Fruit fly (Drosophila melanogaster) whole organism, embryonic: ENCODE measurements around the gene Dh44.

ENCODE experiments used
- Atf-2 ChIP-seq: fragments of 200-800 bp; sonication (Bioruptor generic); optimal IDR thresholded peaks from 2 replicates; lab custom pipeline; 2016; ENCODE audit warnings: missing biosample characterization, missing genetic modification characterization
- B-H1 ChIP-seq: fragments of 200-800 bp; sonication (Bioruptor generic); IDR thresholded peaks from 3 replicates; pipeline ENCODE4 v1.3.6; 2022; ENCODE audit warnings: missing biosample characterization, missing genetic modification characterization
- Bgb ChIP-seq: fragments of 200-800 bp; sonication (Bioruptor generic); IDR thresholded peaks from 2 replicates; pipeline ENCODE4 v1.3.6; 2022; ENCODE audit warnings: missing biosample characterization, missing genetic modification characterization; ENCODE audit not compliant: partially characterized antibody
- CG12391 ChIP-seq: fragments of 200-800 bp; sonication (Bioruptor generic); optimal IDR thresholded peaks from 3 replicates; lab custom pipeline; 2018; ENCODE audit warnings: missing biosample characterization, mild to moderate bottlenecking, missing genetic modification characterization, moderate library complexity
- CG14965 ChIP-seq: fragments of 200-800 bp; sonication (Bioruptor generic); optimal IDR thresholded peaks from 2 replicates; lab custom pipeline; 2016; ENCODE audit warnings: missing biosample characterization, missing genetic modification characterization, borderline replicate concordance
- CG1603 ChIP-seq: fragments of 200-800 bp; sonication (Bioruptor generic); optimal IDR thresholded peaks from 2 replicates; lab custom pipeline; 2019; ENCODE audit warnings: missing biosample characterization, mild to moderate bottlenecking, missing genetic modification characterization, moderate library complexity
- CG2202 ChIP-seq: fragments of 200-800 bp; sonication (Bioruptor generic); optimal IDR thresholded peaks from 2 replicates; lab custom pipeline; 2018; ENCODE audit warnings: missing biosample characterization, mild to moderate bottlenecking, missing genetic modification characterization
- CG30431 ChIP-seq: fragments of 200-800 bp; sonication (Bioruptor generic); optimal IDR thresholded peaks from 2 replicates; lab custom pipeline; 2017; ENCODE audit warnings: missing biosample characterization, missing genetic modification characterization
- CG4282 ChIP-seq: fragments of 200-800 bp; sonication (Bioruptor generic); optimal IDR thresholded peaks from 2 replicates; lab custom pipeline; 2016; ENCODE audit warnings: missing biosample characterization, missing genetic modification characterization
- CG4404 ChIP-seq: fragments of 200-800 bp; sonication (Bioruptor generic); IDR thresholded peaks from 2 replicates; pipeline ENCODE4 v1.3.6; 2022; ENCODE audit warnings: missing biosample characterization, missing genetic modification characterization
- CG5180 ChIP-seq: fragments of 200-800 bp; sonication (Bioruptor generic); optimal IDR thresholded peaks from 3 replicates; lab custom pipeline; 2017; ENCODE audit warnings: missing biosample characterization, missing genetic modification characterization, mild to moderate bottlenecking, moderate library complexity, missing genetic modification reagents
- CG6813 ChIP-seq: fragments of 200-800 bp; sonication (Bioruptor generic); optimal IDR thresholded peaks from 2 replicates; lab custom pipeline; 2017; ENCODE audit warnings: missing biosample characterization, missing genetic modification characterization, mild to moderate bottlenecking, moderate library complexity, missing genetic modification reagents
- CG7357 ChIP-seq: fragments of 200-800 bp; sonication (Bioruptor generic); IDR thresholded peaks from 3 replicates; pipeline ENCODE4 v1.3.6; 2022; ENCODE audit warnings: missing biosample characterization, missing genetic modification characterization
- CG7987 ChIP-seq: fragments of 200-800 bp; sonication (Bioruptor generic); optimal IDR thresholded peaks from 2 replicates; lab custom pipeline; 2018; ENCODE audit warnings: missing biosample characterization, mild to moderate bottlenecking, missing genetic modification characterization, moderate library complexity
- CG8089 ChIP-seq: fragments of 200-800 bp; sonication (Bioruptor generic); optimal IDR thresholded peaks from 3 replicates; lab custom pipeline; 2016; ENCODE audit warnings: missing biosample characterization, missing genetic modification characterization
- CG8290 ChIP-seq, 3 experiments: fragments of 200-800 bp; sonication (Bioruptor generic); optimal IDR thresholded peaks; 2 replicates each; lab custom pipeline; 2016 to 2019; ENCODE audit warnings: missing biosample characterization in 3 of 3, missing genetic modification characterization in 3 of 3, mild to moderate bottlenecking in 2 of 3, moderate library complexity in 1 of 3
- Dip3 ChIP-seq: fragments of 200-800 bp; sonication (Bioruptor generic); optimal IDR thresholded peaks from 3 replicates; lab custom pipeline; 2016; ENCODE audit warnings: missing biosample characterization, missing genetic modification characterization
- Drgx ChIP-seq: fragments of 200-800 bp; sonication (Bioruptor generic); IDR thresholded peaks from 2 replicates; pipeline ENCODE4 v1.3.6; 2022; ENCODE audit warnings: missing biosample characterization, missing genetic modification characterization
- E2f1 ChIP-seq: fragments of 200-800 bp; sonication (Bioruptor generic); IDR thresholded peaks from 2 replicates; pipeline ENCODE4 v1.3.6; 2022; ENCODE audit warnings: missing biosample characterization, missing genetic modification characterization
- Hand ChIP-seq: fragments of 200-800 bp; sonication (Bioruptor generic); optimal IDR thresholded peaks from 2 replicates; lab custom pipeline; 2017; ENCODE audit warnings: mild to moderate bottlenecking, missing biosample characterization, missing genetic modification reagents, missing genetic modification characterization
- Spps ChIP-seq: fragments of 200-800 bp; sonication (Bioruptor generic); optimal IDR thresholded peaks from 2 replicates; lab custom pipeline; 2018; ENCODE audit warnings: missing biosample characterization, mild to moderate bottlenecking, missing genetic modification characterization
- Ssrp ChIP-seq: fragments of 200-800 bp; sonication (Bioruptor generic); optimal IDR thresholded peaks from 2 replicates; lab custom pipeline; 2018; ENCODE audit warnings: missing biosample characterization, mild to moderate bottlenecking, missing genetic modification characterization, moderate library complexity
- Tbp ChIP-seq: fragments of >200 bp; optimal IDR thresholded peaks from 2 replicates; lab custom pipeline; 2018; ENCODE audit warnings: missing biosample characterization, missing genetic modification characterization
- Trl ChIP-seq, 3 experiments: fragments of >200 bp in 2 of 3; fragments of 200-800 bp in 1 of 3; sonication (Bioruptor generic) in 1 of 3; optimal IDR thresholded peaks; 2 replicates in 1 of 3; 3 replicates in 2 of 3; lab custom pipeline; 2016 to 2017; ENCODE audit warnings: missing biosample characterization in 1 of 3, missing genetic modification characterization in 1 of 3
- Xbp1 ChIP-seq: fragments of 200-800 bp; sonication (Bioruptor generic); optimal IDR thresholded peaks from 3 replicates; lab custom pipeline; 2016; ENCODE audit warnings: missing biosample characterization, mild to moderate bottlenecking, missing genetic modification characterization
- ara ChIP-seq: fragments of 200-800 bp; sonication (Bioruptor generic); IDR thresholded peaks from 2 replicates; pipeline ENCODE4 v1.3.6; 2022; ENCODE audit warnings: missing biosample characterization, missing genetic modification characterization
- az2 ChIP-seq: fragments of 200-800 bp; sonication (Bioruptor generic); optimal IDR thresholded peaks from 3 replicates; lab custom pipeline; 2016; ENCODE audit warnings: missing biosample characterization, missing genetic modification characterization
- chn ChIP-seq: fragments of 200-800 bp; sonication (Bioruptor generic); optimal IDR thresholded peaks from 2 replicates; lab custom pipeline; 2016; ENCODE audit warnings: missing biosample characterization, missing genetic modification characterization
- croc ChIP-seq: fragments of 200-800 bp; sonication (Bioruptor generic); conservative IDR thresholded peaks from 3 replicates; pipeline ENCODE4 v1.3.6; 2022; ENCODE audit warnings: missing biosample characterization, missing genetic modification characterization
- dmrt11E ChIP-seq: fragments of 200-800 bp; sonication (Bioruptor generic); optimal IDR thresholded peaks from 3 replicates; lab custom pipeline; 2018; ENCODE audit warnings: missing biosample characterization, mild to moderate bottlenecking, missing genetic modification characterization, moderate library complexity
- dpn ChIP-seq, 2 experiments: fragments of 200-800 bp; sonication (Bioruptor generic); optimal IDR thresholded peaks; 3 replicates each; lab custom pipeline; 2016; ENCODE audit warnings: missing biosample characterization in 2 of 2, missing genetic modification characterization in 2 of 2
- ewg ChIP-seq: fragments of 200-800 bp; sonication (Bioruptor generic); optimal IDR thresholded peaks from 3 replicates; lab custom pipeline; 2017; ENCODE audit warnings: mild to moderate bottlenecking, missing biosample characterization, missing genetic modification reagents, missing genetic modification characterization
- fd3F ChIP-seq: fragments of 200-800 bp; sonication (Bioruptor generic); optimal IDR thresholded peaks from 2 replicates; lab custom pipeline; 2018; ENCODE audit warnings: missing biosample characterization, mild to moderate bottlenecking, missing genetic modification characterization, moderate library complexity
- grau ChIP-seq: fragments of 200-800 bp; optimal IDR thresholded peaks from 3 replicates; lab custom pipeline; 2019; ENCODE audit warnings: missing biosample characterization, mild to moderate bottlenecking, missing genetic modification characterization, moderate library complexity
- hkb ChIP-seq, 2 experiments: fragments of 200-800 bp in 1 of 2; fragments of >200 bp in 1 of 2; sonication (Bioruptor generic) in 1 of 2; IDR thresholded peaks in 1 of 2; optimal IDR thresholded peaks in 1 of 2; 2 replicates each; pipeline versions ENCODE4 v1.3.6 to Lab custom; 2017 to 2022; ENCODE audit warnings: missing biosample characterization in 1 of 2, missing genetic modification characterization in 1 of 2
- lilli ChIP-seq: fragments of 200-800 bp; sonication (Bioruptor generic); optimal IDR thresholded peaks from 3 replicates; lab custom pipeline; 2016; ENCODE audit warnings: missing biosample characterization, missing genetic modification characterization
- lov ChIP-seq, 2 experiments: fragments of 200-800 bp in 1 of 2; fragments of >200 bp in 1 of 2; sonication (Bioruptor generic) in 1 of 2; IDR thresholded peaks in 1 of 2; optimal IDR thresholded peaks in 1 of 2; 2 replicates in 1 of 2; 3 replicates in 1 of 2; pipeline versions ENCODE4 v1.3.6 to Lab custom; 2017 to 2022; ENCODE audit warnings: missing biosample characterization in 1 of 2, missing genetic modification characterization in 1 of 2
- mam ChIP-seq: fragments of 200-800 bp; sonication (Bioruptor generic); optimal IDR thresholded peaks from 3 replicates; lab custom pipeline; 2016; ENCODE audit warnings: missing biosample characterization, missing genetic modification characterization
- nom ChIP-seq: fragments of 200-800 bp; sonication (Bioruptor generic); optimal IDR thresholded peaks from 2 replicates; lab custom pipeline; 2017; ENCODE audit warnings: missing biosample characterization, missing genetic modification characterization, mild to moderate bottlenecking, moderate library complexity, missing genetic modification reagents
- otp ChIP-seq: fragments of 200-800 bp; sonication (Bioruptor generic); IDR thresholded peaks from 3 replicates; pipeline ENCODE4, ENCODE4 v1.3.6; 2022; ENCODE audit warnings: missing biosample characterization, missing genetic modification characterization
- pan ChIP-seq, 4 experiments: fragments of >200 bp in 3 of 4; fragments of 200-800 bp in 1 of 4; sonication (Bioruptor generic) in 1 of 4; optimal IDR thresholded peaks in 3 of 4; IDR thresholded peaks in 1 of 4; 2 replicates each; pipeline versions ENCODE4 v1.3.6 to Lab custom; 2017 to 2022; ENCODE audit warnings: missing biosample characterization in 2 of 4, missing genetic modification characterization in 2 of 4, mixed read lengths in 1 of 4
- sr ChIP-seq: fragments of 200-800 bp; sonication (Bioruptor generic); IDR thresholded peaks from 3 replicates; pipeline ENCODE4 v1.3.6; 2022; ENCODE audit warnings: missing biosample characterization, missing genetic modification characterization
- ssp ChIP-seq: fragments of 200-800 bp; sonication (Bioruptor generic); IDR thresholded peaks from 2 replicates; pipeline ENCODE4 v1.3.6; 2022; ENCODE audit warnings: missing biosample characterization, missing genetic modification characterization
- tio ChIP-seq: fragments of 200-800 bp; sonication (Bioruptor generic); optimal IDR thresholded peaks from 2 replicates; lab custom pipeline; 2017; ENCODE audit warnings: missing biosample characterization, missing genetic modification characterization, inconsistent platforms
- tup ChIP-seq: fragments of 200-800 bp; sonication (Bioruptor generic); optimal IDR thresholded peaks from 2 replicates; lab custom pipeline; 2016; ENCODE audit warnings: missing biosample characterization, mild to moderate bottlenecking, missing genetic modification characterization, moderate library complexity
- wdn ChIP-seq: fragments of 200-800 bp; sonication (Bioruptor generic); IDR thresholded peaks from 2 replicates; pipeline ENCODE4 v1.3.6; 2022; ENCODE audit warnings: missing biosample characterization, missing genetic modification characterization
- zen ChIP-seq: fragments of 200-800 bp; sonication (Bioruptor generic); optimal IDR thresholded peaks from 3 replicates; lab custom pipeline; 2018; ENCODE audit warnings: missing biosample characterization, mild to moderate bottlenecking, missing genetic modification characterization, moderate library complexity

Dh44 gene

dm6 chr3R:9605084-9605483 lies 32.9 kb upstream of the Dh44 start (continued):
- TF ChIP-seq lov (optimal IDR thresholded peaks at IDR 0.05; lab: Kevin White, UChicago) (no peak), lov (GFP tag; IDR thresholded peaks at IDR 0.05; lab: Robert Waterston, UW) (peak; percentile 77; the same call in 2 of the 3 replicates), Drgx (GFP tag; lab: Robert Waterston, UW) (peak; percentile 46; the same call in 1 of the 2 replicates), CG5180 (GFP tag; lab: Kevin White, UChicago) (no peak), Xbp1 (GFP tag; lab: Kevin White, UChicago) (peak; percentile 9), CG6813 (GFP tag; lab: Kevin White, UChicago) (no peak), CG2202 (tag; lab: Kevin White, UChicago) (peak; percentile 26), CG8290 (GFP tag; optimal IDR thresholded peaks at IDR 0.05; lab: Kevin White, UChicago) (peak; percentile 3), CG8290 (tag; optimal IDR thresholded peaks at IDR 0.05; lab: Kevin White, UChicago) (no peak), croc (peak; percentile 48; the same call in 2 of the 3 replicates), mam (GFP tag; lab: Kevin White, UChicago) (no peak), otp (GFP tag; lab: Robert Waterston, UW) (peak; percentile 54; the same call in 1 of the 3 replicates), hkb (optimal IDR thresholded peaks at IDR 0.05; lab: Kevin White, UChicago) (no peak), hkb (GFP tag; IDR thresholded peaks at IDR 0.05; lab: Robert Waterston, UW) (0 out of 2 replicates have a peak, but pooled peaks have one; percentile 13), Hand (GFP tag; lab: Kevin White, UChicago) (no peak), Dip3 (GFP tag; lab: Kevin White, UChicago) (no peak), CG7987 (no peak), az2 (peak; percentile 31), Spps (tag; lab: Kevin White, UChicago) (peak; percentile 55), grau (tag; lab: Kevin White, UChicago) (peak; percentile 28), ewg (GFP tag; lab: Kevin White, UChicago) (no peak), tio (GFP tag; lab: Kevin White, UChicago) (peak; percentile 43), CG12391 (tag; lab: Kevin White, UChicago) (peak; percentile 38), fd3F (GFP tag; lab: Kevin White, UChicago) (no peak), zen (tag; lab: Kevin White, UChicago) (no peak), pan (optimal IDR thresholded peaks at IDR 0.05; lab: Kevin White, UChicago) (no peak), pan (GFP tag; optimal IDR thresholded peaks at IDR 0.05 in 1 of 2, IDR thresholded peaks at IDR 0.05 in 1 of 2) (peak in 1 of 2 experiments; percentile 47), nom (peak; percentile 37), Atf-2 (GFP tag; lab: Kevin White, UChicago) (no peak), CG4404 (GFP tag; lab: Robert Waterston, UW) (peak; percentile 35; the same call in 1 of the 2 replicates), ara (peak; percentile 73), CG8089 (GFP tag; lab: Kevin White, UChicago) (peak; percentile 14), Tbp (GFP tag; lab: Kevin White, UChicago) (no peak), sr (GFP tag; lab: Robert Waterston, UW) (no peak), tup (GFP tag; lab: Kevin White, UChicago) (peak; percentile 8), Bgb (GFP tag; lab: Robert Waterston, UW) (no peak), B-H1 (GFP tag; lab: Robert Waterston, UW) (no peak), CG7357 (peak; percentile 20; the same call in 1 of the 3 replicates), CG14965 (GFP tag; lab: Kevin White, UChicago) (no peak), dmrt11E (peak; percentile 81), lilli (GFP tag; lab: Kevin White, UChicago) (peak; percentile 34), dpn (GFP tag; optimal IDR thresholded peaks at IDR 0.05; lab: Kevin White, UChicago) (peak; percentile 11 to 29), wdn (GFP tag; lab: Robert Waterston, UW) (no peak), CG4282 (GFP tag; lab: Kevin White, UChicago) (no peak), CG30431 (GFP tag; lab: Kevin White, UChicago) (peak; percentile 49), Trl (optimal IDR thresholded peaks at IDR 0.05; lab: Kevin White, UChicago) (no peak), Trl (GFP tag; optimal IDR thresholded peaks at IDR 0.05; lab: Kevin White, UChicago) (peak; percentile 29), chn (peak; percentile 56), ssp (GFP tag; lab: Robert Waterston, UW) (peak; percentile 38), Ssrp (tag; lab: Kevin White, UChicago) (peak; percentile 51), CG1603 (tag; lab: Kevin White, UChicago) (peak; percentile 77), E2f1 (GFP tag; lab: Robert Waterston, UW) (0 out of 2 replicates have a peak, but pooled peaks have one; percentile 14)
